Worm (Caenorhabditis elegans) whole organism, mixed stage, embryonic: ENCODE measurements around the gene clk-2.

ENCODE experiments used
- M03D4.4 ChIP-seq: sonication (generic microtip); optimal IDR thresholded peaks from 2 replicates; lab custom pipeline; 2017; ENCODE audit warnings: mild to moderate bottlenecking, missing genetic modification characterization, missing compliant biosample characterization
- bed-3 ChIP-seq: fragments of 200-800 bp; sonication (Bioruptor generic); optimal IDR thresholded peaks from 3 replicates; lab custom pipeline; 2018; ENCODE audit warnings: mild to moderate bottlenecking, missing genetic modification characterization, moderate library complexity, missing compliant biosample characterization
- ceh-39 ChIP-seq: fragments of 150-350 bp; optimal IDR thresholded peaks from 2 replicates; lab custom pipeline; 2014; ENCODE audit warnings: missing biosample characterization, missing genetic modification characterization
- ceh-43 ChIP-seq: fragments of 200-800 bp; sonication (Bioruptor generic); optimal IDR thresholded peaks from 2 replicates; lab custom pipeline; 2018; ENCODE audit warnings: mild to moderate bottlenecking, missing genetic modification characterization, moderate library complexity, missing compliant biosample characterization
- ceh-83 ChIP-seq: fragments of 200-800 bp; sonication (Bioruptor generic); optimal IDR thresholded peaks from 2 replicates; lab custom pipeline; 2018; ENCODE audit warnings: mild to moderate bottlenecking, missing genetic modification characterization, missing compliant biosample characterization
- ces-1 ChIP-seq: fragments of 150-350 bp; optimal IDR thresholded peaks from 2 replicates; lab custom pipeline; 2014; ENCODE audit warnings: missing biosample characterization, missing genetic modification reagents, missing genetic modification characterization
- cnd-1 ChIP-seq: fragments of 200-800 bp; sonication (Bioruptor generic); optimal IDR thresholded peaks from 2 replicates; lab custom pipeline; 2018; ENCODE audit warnings: mild to moderate bottlenecking, missing genetic modification characterization, missing compliant biosample characterization
- drap-1 ChIP-seq: fragments of 200-800 bp; sonication (Bioruptor generic); optimal IDR thresholded peaks from 3 replicates; lab custom pipeline; 2018; ENCODE audit warnings: mild to moderate bottlenecking, missing genetic modification characterization, missing compliant biosample characterization
- elt-1 ChIP-seq: sonication (generic microtip); optimal IDR thresholded peaks from 2 replicates; lab custom pipeline; 2017; ENCODE audit warnings: missing genetic modification characterization, mild to moderate bottlenecking, missing compliant biosample characterization, antibody characterized with exemption, moderate library complexity, borderline replicate concordance; ENCODE audit not compliant: insufficient read depth
- elt-3 ChIP-seq: fragments of 150-350 bp; optimal IDR thresholded peaks from 2 replicates; lab custom pipeline; 2014; ENCODE audit warnings: missing biosample characterization, missing genetic modification characterization
- flh-1 ChIP-seq: fragments of 200-800 bp; sonication (Bioruptor generic); optimal IDR thresholded peaks from 2 replicates; lab custom pipeline; 2018; ENCODE audit warnings: mild to moderate bottlenecking, missing genetic modification characterization, moderate library complexity, missing compliant biosample characterization
- ham-2 ChIP-seq: fragments of 200-800 bp; sonication (Bioruptor generic); optimal IDR thresholded peaks from 2 replicates; lab custom pipeline; 2018; ENCODE audit warnings: mild to moderate bottlenecking, missing genetic modification characterization, missing compliant biosample characterization
- hlh-1 ChIP-seq: fragments of 150-350 bp; optimal IDR thresholded peaks from 2 replicates; lab custom pipeline; 2014; ENCODE audit warnings: missing biosample characterization, missing genetic modification reagents, missing genetic modification characterization
- lin-13 ChIP-seq: fragments of 150-350 bp; optimal IDR thresholded peaks from 2 replicates; lab custom pipeline; 2014; ENCODE audit warnings: missing biosample characterization, missing genetic modification characterization
- lin-32 ChIP-seq: fragments of 200-800 bp; sonication (Bioruptor generic); optimal IDR thresholded peaks from 2 replicates; lab custom pipeline; 2018; ENCODE audit warnings: mild to moderate bottlenecking, missing genetic modification characterization, missing compliant biosample characterization
- mab-5 ChIP-seq: fragments of 150-350 bp; optimal IDR thresholded peaks from 2 replicates; lab custom pipeline; 2014; ENCODE audit warnings: missing biosample characterization, missing genetic modification characterization
- mep-1 ChIP-seq: fragments of 150-350 bp; optimal IDR thresholded peaks from 2 replicates; lab custom pipeline; 2017; ENCODE audit warnings: missing biosample characterization, missing genetic modification reagents, missing genetic modification characterization, inconsistent platforms
- mls-2 ChIP-seq: sonication (generic microtip); optimal IDR thresholded peaks from 2 replicates; lab custom pipeline; 2016; ENCODE audit warnings: mild to moderate bottlenecking, missing genetic modification characterization, moderate library complexity, missing compliant biosample characterization
- nhr-12 ChIP-seq: fragments of 150-350 bp; optimal IDR thresholded peaks from 2 replicates; lab custom pipeline; 2014; ENCODE audit warnings: missing biosample characterization, missing genetic modification characterization
- nhr-2 ChIP-seq: fragments of 150-350 bp; optimal IDR thresholded peaks from 2 replicates; lab custom pipeline; 2014; ENCODE audit warnings: missing biosample characterization, missing genetic modification characterization
- nhr-237 ChIP-seq: fragments of 150-350 bp; optimal IDR thresholded peaks from 2 replicates; lab custom pipeline; 2014; ENCODE audit warnings: missing biosample characterization, missing genetic modification characterization
- nhr-28 ChIP-seq: fragments of 150-350 bp; optimal IDR thresholded peaks from 2 replicates; lab custom pipeline; 2014; ENCODE audit warnings: missing biosample characterization, missing genetic modification characterization
- nhr-76 ChIP-seq: sonication (generic microtip); optimal IDR thresholded peaks from 2 replicates; lab custom pipeline; 2017; ENCODE audit warnings: missing biosample characterization, missing genetic modification characterization
- pha-4 ChIP-seq: fragments of 150-350 bp; optimal IDR thresholded peaks from 2 replicates; lab custom pipeline; 2018; ENCODE audit warnings: missing biosample characterization, missing genetic modification reagents, missing genetic modification characterization
- sem-2 ChIP-seq: fragments of 200-800 bp; sonication (Bioruptor generic); optimal IDR thresholded peaks from 2 replicates; lab custom pipeline; 2018; ENCODE audit warnings: mild to moderate bottlenecking, missing genetic modification characterization, missing compliant biosample characterization
- snpc-4 ChIP-seq: fragments of 150-350 bp; optimal IDR thresholded peaks from 2 replicates; lab custom pipeline; 2014; ENCODE audit warnings: missing biosample characterization, missing genetic modification characterization
- sptf-1 ChIP-seq: sonication (generic microtip); optimal IDR thresholded peaks from 2 replicates; lab custom pipeline; 2017; ENCODE audit warnings: mild to moderate bottlenecking, missing genetic modification characterization, moderate library complexity, missing compliant biosample characterization
- tbx-8 ChIP-seq: fragments of 200-800 bp; sonication (Bioruptor generic); optimal IDR thresholded peaks from 2 replicates; lab custom pipeline; 2018; ENCODE audit warnings: mild to moderate bottlenecking, missing genetic modification characterization, moderate library complexity, missing compliant biosample characterization
- unc-120 ChIP-seq: sonication (generic microtip); optimal IDR thresholded peaks from 2 replicates; lab custom pipeline; 2017; ENCODE audit warnings: missing genetic modification characterization, missing compliant biosample characterization; ENCODE audit not compliant: poor library complexity, severe bottlenecking
- unc-39 ChIP-seq: fragments of 150-350 bp; optimal IDR thresholded peaks from 2 replicates; lab custom pipeline; 2014; ENCODE audit warnings: missing biosample characterization, missing genetic modification characterization
- unc-62 ChIP-seq: fragments of 150-350 bp; optimal IDR thresholded peaks from 2 replicates; lab custom pipeline; 2014; ENCODE audit warnings: missing biosample characterization, missing genetic modification reagents, missing genetic modification characterization
- zip-8 ChIP-seq: fragments of 150-350 bp; optimal IDR thresholded peaks from 2 replicates; lab custom pipeline; 2014; ENCODE audit warnings: missing biosample characterization, missing genetic modification characterization
- ztf-11 ChIP-seq: fragments of 150-350 bp; optimal IDR thresholded peaks from 2 replicates; lab custom pipeline; 2014; ENCODE audit warnings: missing biosample characterization, missing genetic modification characterization

clk-2 gene

DNA sequence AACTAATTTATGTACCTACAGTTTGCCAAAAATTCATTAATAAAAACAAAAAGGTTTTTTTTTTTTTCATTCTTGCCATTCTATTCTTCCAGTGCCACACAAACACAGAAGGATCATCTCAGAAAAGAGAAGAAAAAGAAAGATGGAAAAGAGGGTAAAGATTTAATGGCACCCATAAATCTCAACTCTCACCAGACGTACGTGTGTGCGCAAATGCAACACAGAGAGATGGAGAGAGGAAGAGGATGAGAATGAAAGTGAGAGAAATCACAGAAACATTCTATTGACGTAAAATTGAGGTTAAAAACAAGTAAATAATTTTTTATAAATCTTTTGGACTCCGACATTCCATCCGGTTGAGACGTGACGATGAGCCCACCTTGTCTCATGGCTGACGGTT is 25.9 kb upstream of the clk-2 start:
- no peak for TF ChIP-seq cnd-1 (tag; lab: Kevin White, UChicago)
- TF ChIP-seq zip-8 (tag; lab: Kevin White, UChicago), result no peak
- no peak for TF ChIP-seq lin-32 (GFP tag; lab: Kevin White, UChicago)
- no peak for TF ChIP-seq lin-13
- TF ChIP-seq ceh-43 (GFP tag; lab: Kevin White, UChicago), result no peak
- no peak for TF ChIP-seq pha-4 (tag; lab: Kevin White, UChicago)
- no peak for TF ChIP-seq nhr-76 (tag; lab: Kevin White, UChicago)
- no peak for TF ChIP-seq nhr-28 (tag; lab: Kevin White, UChicago)
- TF ChIP-seq unc-62 (GFP tag; lab: Kevin White, UChicago), result peak; percentile 82
- no peak for TF ChIP-seq ceh-39 (tag; lab: Kevin White, UChicago)
- peak; percentile 71 for TF ChIP-seq hlh-1
- peak; percentile 1 for TF ChIP-seq unc-120
- TF ChIP-seq mab-5 (tag; lab: Kevin White, UChicago), result peak; percentile 61
- TF ChIP-seq flh-1 (GFP tag; lab: Kevin White, UChicago), result no peak
- no peak for TF ChIP-seq ham-2 (GFP tag; lab: Kevin White, UChicago)
- TF ChIP-seq nhr-237, result no peak
- no peak for TF ChIP-seq mep-1 (tag; lab: Kevin White, UChicago)
- no peak for TF ChIP-seq bed-3
- TF ChIP-seq snpc-4 (tag; lab: Kevin White, UChicago), result no peak
- no peak for TF ChIP-seq drap-1 (GFP tag; lab: Kevin White, UChicago)
- no peak for TF ChIP-seq ztf-11 (tag; lab: Kevin White, UChicago)
- TF ChIP-seq mls-2 (tag; lab: Kevin White, UChicago), result no peak
- no peak for TF ChIP-seq elt-1 (tag; lab: Kevin White, UChicago)
- TF ChIP-seq sem-2, result no peak
- no peak for TF ChIP-seq nhr-12
- TF ChIP-seq M03D4.4, result no peak
- no peak for TF ChIP-seq ces-1 (GFP tag; lab: Kevin White, UChicago)

DNA sequence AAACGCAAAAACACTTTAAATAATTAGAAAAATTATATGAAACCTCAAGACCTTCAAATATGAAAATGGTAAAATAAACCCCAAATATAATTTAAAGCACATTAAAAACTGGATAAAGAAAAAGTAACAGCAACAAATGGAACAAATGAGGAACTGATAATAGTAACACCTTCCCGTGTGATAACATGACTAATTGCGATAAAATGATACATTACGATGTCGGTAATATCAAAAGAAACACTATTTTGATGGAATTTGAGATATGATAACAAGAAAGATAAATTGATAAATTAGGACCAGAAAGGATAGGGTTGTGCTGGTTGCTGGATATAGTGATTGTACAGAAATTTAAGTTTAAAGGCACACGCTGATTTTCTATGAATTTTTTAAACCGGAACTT is 23.7 kb upstream of the clk-2 start:
- TF ChIP-seq tbx-8 (GFP tag; lab: Kevin White, UChicago) (no peak), flh-1 (GFP tag; lab: Kevin White, UChicago) (no peak), bed-3 (no peak), nhr-76 (tag; lab: Kevin White, UChicago) (no peak), lin-32 (GFP tag; lab: Kevin White, UChicago) (no peak), ceh-83 (no peak), ztf-11 (tag; lab: Kevin White, UChicago) (no peak), snpc-4 (tag; lab: Kevin White, UChicago) (no peak), cnd-1 (tag; lab: Kevin White, UChicago) (no peak), ceh-39 (tag; lab: Kevin White, UChicago) (no peak), drap-1 (GFP tag; lab: Kevin White, UChicago) (no peak), ceh-43 (GFP tag; lab: Kevin White, UChicago) (no peak), nhr-12 (no peak), nhr-237 (no peak), M03D4.4 (no peak), pha-4 (tag; lab: Kevin White, UChicago) (no peak)

DNA sequence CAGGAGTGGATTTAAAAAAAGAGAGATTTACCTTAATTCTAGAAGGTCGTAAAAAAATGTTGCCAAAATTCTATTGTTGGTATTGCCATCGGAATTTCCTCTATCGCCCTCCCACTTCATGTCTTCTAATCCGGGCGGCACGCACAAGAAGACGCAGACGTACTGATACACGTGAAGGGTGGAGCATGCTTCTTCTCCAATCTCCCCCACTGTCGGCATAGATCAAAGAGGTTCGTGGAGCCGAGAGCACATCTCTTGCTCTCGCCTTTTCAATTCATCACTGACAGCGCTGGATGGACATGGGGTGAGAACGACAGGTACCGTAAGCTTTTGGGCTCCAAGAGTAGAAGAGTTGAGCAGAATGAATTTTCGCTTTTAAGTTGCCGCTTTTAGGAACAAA is 18.2 kb upstream of the clk-2 start, which contains the start of gene lin-39:
Gene lin-39, minus strand, starts transcription at position 74 of the 400 bp plus-strand sequence.
- peak; percentile 44 for TF ChIP-seq unc-62 (GFP tag; lab: Kevin White, UChicago)
- no peak for TF ChIP-seq elt-3 (tag; lab: Kevin White, UChicago)

DNA sequence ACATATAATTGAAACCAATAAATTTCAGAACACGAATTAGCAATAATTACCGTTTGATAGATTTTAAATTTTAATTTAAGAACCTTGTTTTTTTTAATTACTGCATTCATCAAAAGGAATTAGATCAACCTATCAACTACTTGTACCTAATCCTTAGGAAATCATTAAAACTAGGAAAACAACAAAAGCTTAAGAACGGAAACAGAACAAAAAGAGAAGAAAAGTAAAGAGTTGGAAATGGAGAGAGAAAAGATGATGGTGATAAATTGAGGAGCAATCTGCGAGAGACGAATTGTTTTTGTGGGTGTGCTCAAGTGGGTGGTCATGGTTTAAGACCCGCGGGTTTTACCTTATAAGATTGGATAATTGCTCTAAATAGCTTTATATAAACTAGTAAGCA is 17.0 kb upstream of the clk-2 start:
- no peak for TF ChIP-seq bed-3
- TF ChIP-seq hlh-1, result no peak
- TF ChIP-seq unc-39 (tag; lab: Kevin White, UChicago), result no peak
- TF ChIP-seq ztf-11 (tag; lab: Kevin White, UChicago), result no peak
- TF ChIP-seq drap-1 (GFP tag; lab: Kevin White, UChicago), result no peak
- no peak for TF ChIP-seq ceh-83
- no peak for TF ChIP-seq flh-1 (GFP tag; lab: Kevin White, UChicago)
- no peak for TF ChIP-seq mls-2 (tag; lab: Kevin White, UChicago)
- TF ChIP-seq sptf-1 (tag; lab: Kevin White, UChicago), result no peak
- TF ChIP-seq cnd-1 (tag; lab: Kevin White, UChicago), result no peak
- no peak for TF ChIP-seq zip-8 (tag; lab: Kevin White, UChicago)
- TF ChIP-seq nhr-2 (tag; lab: Kevin White, UChicago), result no peak
- TF ChIP-seq, all 35 proteins: peak for 0
